Worm (Caenorhabditis elegans): ENCODE measurements around the gene sre-46.

DNA sequence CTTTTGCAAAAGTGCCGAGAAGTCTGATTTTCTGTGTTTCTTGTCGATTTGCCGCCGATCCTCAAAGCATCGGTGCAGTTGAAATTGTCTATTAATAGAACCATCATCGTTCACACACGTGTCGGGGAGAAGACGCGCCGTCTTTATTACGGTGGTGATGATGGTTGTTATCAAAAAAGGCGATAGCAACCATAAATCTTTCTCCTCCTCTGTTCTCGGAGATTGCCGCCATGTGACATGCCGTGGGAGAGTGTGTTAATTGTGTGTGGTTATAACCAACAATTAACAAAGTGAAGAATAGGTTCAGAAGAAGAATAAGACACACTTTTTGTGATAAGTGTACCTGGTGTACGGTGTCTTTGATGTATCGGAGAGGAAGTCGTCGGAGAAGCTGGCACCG is 40.1 kb downstream of the sre-46 start:
- TF ChIP-seq tab-1 (GFP tag; IDR thresholded peaks at IDR 0.05): no peak
- no peak for TF ChIP-seq flt-1 (GFP tag; IDR thresholded peaks at IDR 0.05)
- no peak for TF ChIP-seq ref-1 (GFP tag; conservative IDR thresholded peaks at IDR 0.05)
- TF ChIP-seq ztf-29 (GFP tag; IDR thresholded peaks at IDR 0.05): no peak
- no peak for TF ChIP-seq cog-1 (tag; optimal IDR thresholded peaks at IDR 0.05)
- TF ChIP-seq klf-2 (GFP tag; conservative IDR thresholded peaks at IDR 0.05): no peak

All from whole organism, midembryonic.